Fruit fly (Drosophila melanogaster): ENCODE measurements around the gene BicD.

BicD gene

DNA sequence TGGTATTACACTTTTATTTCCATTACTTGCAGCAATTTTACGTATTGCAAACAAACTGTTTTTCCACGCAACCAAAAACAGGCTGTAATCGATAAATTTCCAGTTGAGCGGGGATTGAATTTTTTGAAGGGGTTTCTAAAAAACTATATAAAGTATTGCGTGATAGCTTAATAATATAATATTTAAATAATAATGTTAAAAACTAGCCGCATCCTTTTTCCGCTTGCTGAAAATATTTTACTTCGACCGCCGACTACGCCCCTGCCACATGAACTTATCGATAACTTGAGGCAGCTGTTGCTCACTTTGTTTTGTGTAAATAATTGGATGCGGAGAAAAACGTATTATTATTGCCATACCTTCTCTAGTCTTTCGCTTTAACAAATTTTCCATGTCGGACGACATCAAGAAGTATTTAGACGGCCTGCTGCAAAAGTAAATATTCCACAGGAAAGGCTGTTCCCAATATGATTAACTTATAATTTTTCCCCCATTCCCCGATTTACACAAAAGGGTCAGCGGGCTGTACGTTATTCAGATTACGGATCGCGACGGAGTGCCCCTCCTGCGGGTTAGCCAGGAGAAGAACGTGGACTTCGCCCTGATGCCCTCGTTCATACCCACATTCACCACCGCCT is 8.0 kb upstream of the BicD start, which contains the start of the genes fws and Lamtor3 (continued):
- TF ChIP-seq CG16863 (GFP tag; optimal IDR thresholded peaks at IDR 0.05), result peak; percentile 80
- peak; percentile 39 for TF ChIP-seq ERR (GFP tag; optimal IDR thresholded peaks at IDR 0.05)
- TF ChIP-seq CG2712 (tag; optimal IDR thresholded peaks at IDR 0.05), result peak; percentile 98
- TF ChIP-seq CG12744 (GFP tag; optimal IDR thresholded peaks at IDR 0.05), result peak; percentile 74
- peak; percentile 98 for TF ChIP-seq rib (GFP tag; IDR thresholded peaks at IDR 0.05)
- TF ChIP-seq MESR4 (GFP tag; optimal IDR thresholded peaks at IDR 0.05), result peak; percentile 79
- peak; percentile 88 for TF ChIP-seq CG8281 (tag; optimal IDR thresholded peaks at IDR 0.05)
- TF ChIP-seq CG11398 (GFP tag; optimal IDR thresholded peaks at IDR 0.05), result peak; percentile 74
- peak; percentile 75 for TF ChIP-seq bigmax (GFP tag; optimal IDR thresholded peaks at IDR 0.05)
- TF ChIP-seq cg (GFP tag; optimal IDR thresholded peaks at IDR 0.05), result no peak
- TF ChIP-seq Atf6 (GFP tag; IDR thresholded peaks at IDR 0.05), result peak; percentile 98
- TF ChIP-seq lmd (GFP tag; IDR thresholded peaks at IDR 0.05), result peak; percentile 100
- TF ChIP-seq CG7987 (GFP tag; optimal IDR thresholded peaks at IDR 0.05), result peak; percentile 95
- TF ChIP-seq ash1 (GFP tag; optimal IDR thresholded peaks at IDR 0.05), result peak; percentile 84
- no peak for TF ChIP-seq Dfd (GFP tag; optimal IDR thresholded peaks at IDR 0.05)
- peak; percentile 88 for TF ChIP-seq CG2116 (GFP tag; optimal IDR thresholded peaks at IDR 0.05)
- peak; percentile 96 for TF ChIP-seq CG17385 (GFP tag; optimal IDR thresholded peaks at IDR 0.05)
- peak; percentile 99 for TF ChIP-seq chm (GFP tag; IDR thresholded peaks at IDR 0.05)
- TF ChIP-seq jigr1 (GFP tag; IDR thresholded peaks at IDR 0.05), result peak; percentile 96
- TF ChIP-seq knrl (GFP tag; IDR thresholded peaks at IDR 0.05; ENCODE audit: partially characterized antibody), result 0 out of 3 replicates have a peak, but pooled peaks have one; percentile 32
- TF ChIP-seq ci (GFP tag; IDR thresholded peaks at IDR 0.05), result peak; percentile 99
- peak; percentile 87 for TF ChIP-seq fu2 (GFP tag; optimal IDR thresholded peaks at IDR 0.05)
- peak; percentile 99 for TF ChIP-seq CG11456 (GFP tag; IDR thresholded peaks at IDR 0.05)
- 0 out of 4 replicates have a peak, but pooled peaks have one; percentile 14 for TF ChIP-seq chinmo (GFP tag; IDR thresholded peaks at IDR 0.05; ENCODE audit: partially characterized antibody)
- TF ChIP-seq CG6813 (GFP tag; optimal IDR thresholded peaks at IDR 0.05), result peak; percentile 95
- peak; percentile 61 for TF ChIP-seq eyg (GFP tag; optimal IDR thresholded peaks at IDR 0.05)
- peak; percentile 100 for TF ChIP-seq ase (GFP tag; IDR thresholded peaks at IDR 0.05)
- peak; percentile 98 for TF ChIP-seq CG2120 (GFP tag; optimal IDR thresholded peaks at IDR 0.05)
- peak; percentile 99 for TF ChIP-seq CG12659 (GFP tag; optimal IDR thresholded peaks at IDR 0.05)
- peak; percentile 98 for TF ChIP-seq CG9215 (GFP tag; IDR thresholded peaks at IDR 0.05)
- peak; percentile 99 for TF ChIP-seq so (GFP tag; IDR thresholded peaks at IDR 0.05)
- TF ChIP-seq NK7.1 (GFP tag; optimal IDR thresholded peaks at IDR 0.05), result peak; percentile 62
- TF ChIP-seq Dip3 (GFP tag; optimal IDR thresholded peaks at IDR 0.05), result peak; percentile 92
- TF ChIP-seq Max (GFP tag; optimal IDR thresholded peaks at IDR 0.05), result peak; percentile 92
- peak; percentile 99 for TF ChIP-seq Ptx1 (GFP tag; IDR thresholded peaks at IDR 0.05)
- TF ChIP-seq caup (GFP tag; optimal IDR thresholded peaks at IDR 0.05; ENCODE audit: severe bottlenecking), result peak; percentile 97
- peak; percentile 96 for TF ChIP-seq CG9437 (GFP tag; optimal IDR thresholded peaks at IDR 0.05)
- TF ChIP-seq nom (GFP tag; optimal IDR thresholded peaks at IDR 0.05), result peak; percentile 81
- peak; percentile 93 for TF ChIP-seq odd (GFP tag; optimal IDR thresholded peaks at IDR 0.05)
- TF ChIP-seq Mes4 (GFP tag; optimal IDR thresholded peaks at IDR 0.05), result peak; percentile 72
- peak; percentile 95 for TF ChIP-seq Vsx1 (GFP tag; optimal IDR thresholded peaks at IDR 0.05)
- TF ChIP-seq CG13624 (GFP tag; optimal IDR thresholded peaks at IDR 0.05), result peak; percentile 85
- TF ChIP-seq Oaz (GFP tag; IDR thresholded peaks at IDR 0.05), result peak; percentile 98
- peak; percentile 46 for TF ChIP-seq B-H2 (GFP tag; optimal IDR thresholded peaks at IDR 0.05)
- peak; percentile 85 for TF ChIP-seq CG30020 (tag; optimal IDR thresholded peaks at IDR 0.05)
- peak; percentile 100 for TF ChIP-seq vvl (GFP tag; IDR thresholded peaks at IDR 0.05)
- TF ChIP-seq Kr (GFP tag; optimal IDR thresholded peaks at IDR 0.05), result peak; percentile 29
- peak; percentile 98 for TF ChIP-seq C15 (GFP tag; IDR thresholded peaks at IDR 0.05)
- peak; percentile 95 for TF ChIP-seq MTF-1 (GFP tag; optimal IDR thresholded peaks at IDR 0.05; ENCODE audit: borderline replicate concordance)
- peak; percentile 94 for TF ChIP-seq CG11723 (GFP tag; optimal IDR thresholded peaks at IDR 0.05)

Data from whole organism, embryonic.